Fruit fly (Drosophila melanogaster) whole organism, embryonic: ENCODE data around the gene CG33281.

Experiments
- Aef1 ChIP-seq: fragments of 200-800 bp; sonication (Bioruptor generic); IDR thresholded peaks from 3 replicates; pipeline ENCODE4 v1.3.6; 2022; ENCODE audit warnings: missing biosample characterization, missing genetic modification characterization
- Atf-2 ChIP-seq: fragments of 200-800 bp; sonication (Bioruptor generic); optimal IDR thresholded peaks from 2 replicates; lab custom pipeline; 2016; ENCODE audit warnings: missing biosample characterization, missing genetic modification characterization
- B-H1 ChIP-seq: fragments of 200-800 bp; sonication (Bioruptor generic); IDR thresholded peaks from 3 replicates; pipeline ENCODE4 v1.3.6; 2022; ENCODE audit warnings: missing biosample characterization, missing genetic modification characterization
- CG1024 ChIP-seq: fragments of 200-800 bp; sonication (Bioruptor generic); IDR thresholded peaks from 2 replicates; pipeline ENCODE4 v1.3.6; 2022; ENCODE audit warnings: missing biosample characterization, missing genetic modification characterization
- CG10979 ChIP-seq: fragments of 200-800 bp; sonication (Bioruptor generic); optimal IDR thresholded peaks from 2 replicates; lab custom pipeline; 2018; ENCODE audit warnings: missing biosample characterization, mild to moderate bottlenecking, missing genetic modification characterization, moderate library complexity
- CG11695 ChIP-seq: fragments of 200-800 bp; sonication (Bioruptor generic); IDR thresholded peaks from 3 replicates; pipeline ENCODE4 v1.3.6; 2022; ENCODE audit warnings: missing biosample characterization, missing genetic modification characterization
- CG11723 ChIP-seq: fragments of 200-800 bp; sonication (Bioruptor generic); optimal IDR thresholded peaks from 2 replicates; lab custom pipeline; 2017; ENCODE audit warnings: missing biosample characterization, mild to moderate bottlenecking, missing genetic modification characterization
- CG12299 ChIP-seq: fragments of 200-800 bp; sonication (Bioruptor generic); optimal IDR thresholded peaks from 2 replicates; lab custom pipeline; 2018; ENCODE audit warnings: missing biosample characterization, mild to moderate bottlenecking, missing genetic modification characterization
- CG13624 ChIP-seq: fragments of 200-800 bp; sonication (Bioruptor generic); optimal IDR thresholded peaks from 2 replicates; lab custom pipeline; 2016; ENCODE audit warnings: missing biosample characterization, missing genetic modification characterization
- CG15011 ChIP-seq: fragments of 200-800 bp; sonication (Bioruptor generic); optimal IDR thresholded peaks from 3 replicates; lab custom pipeline; 2018; ENCODE audit warnings: missing biosample characterization, mild to moderate bottlenecking, missing genetic modification characterization
- CG17612 ChIP-seq: fragments of 200-800 bp; sonication (Bioruptor generic); IDR thresholded peaks from 2 replicates; pipeline ENCODE4 v1.3.6; 2022; ENCODE audit warnings: missing biosample characterization, missing genetic modification characterization
- CG17829 ChIP-seq: fragments of 200-800 bp; optimal IDR thresholded peaks from 2 replicates; lab custom pipeline; 2019; ENCODE audit warnings: missing biosample characterization, mild to moderate bottlenecking, missing genetic modification characterization, moderate library complexity
- CG30431 ChIP-seq: fragments of 200-800 bp; sonication (Bioruptor generic); optimal IDR thresholded peaks from 2 replicates; lab custom pipeline; 2017; ENCODE audit warnings: missing biosample characterization, missing genetic modification characterization
- CG3407 ChIP-seq: fragments of 200-800 bp; sonication (Bioruptor generic); optimal IDR thresholded peaks from 2 replicates; lab custom pipeline; 2018; ENCODE audit warnings: missing biosample characterization, mild to moderate bottlenecking, missing genetic modification characterization
- CG34224 ChIP-seq: fragments of 200-800 bp; sonication (Bioruptor generic); IDR thresholded peaks from 3 replicates; pipeline ENCODE4 v1.3.6; 2022; ENCODE audit warnings: missing biosample characterization, missing genetic modification characterization; ENCODE audit not compliant: partially characterized antibody
- CG4360 ChIP-seq: fragments of 200-800 bp; sonication (Bioruptor generic); IDR thresholded peaks from 2 replicates; pipeline ENCODE4 v1.3.6; 2022; ENCODE audit warnings: missing biosample characterization, missing genetic modification characterization
- CG43689 ChIP-seq: fragments of 200-800 bp; sonication (Bioruptor generic); IDR thresholded peaks from 2 replicates; pipeline ENCODE4 v1.3.6; 2022; ENCODE audit warnings: missing biosample characterization, missing genetic modification characterization
- CG4617 ChIP-seq: fragments of 200-800 bp; sonication (Bioruptor generic); optimal IDR thresholded peaks from 3 replicates; lab custom pipeline; 2016; ENCODE audit warnings: missing biosample characterization, missing genetic modification characterization, borderline replicate concordance
- CG4854 ChIP-seq: fragments of 200-800 bp; sonication (Bioruptor generic); optimal IDR thresholded peaks from 2 replicates; lab custom pipeline; 2016; ENCODE audit warnings: missing biosample characterization, missing genetic modification characterization, inconsistent platforms
- CG6854 ChIP-seq: fragments of 200-800 bp; sonication (Bioruptor generic); optimal IDR thresholded peaks from 3 replicates; lab custom pipeline; 2017; ENCODE audit warnings: missing biosample characterization, mild to moderate bottlenecking, missing genetic modification characterization
- CG7556 ChIP-seq: fragments of 200-800 bp; sonication (Bioruptor generic); optimal IDR thresholded peaks from 2 replicates; lab custom pipeline; 2017; ENCODE audit warnings: missing biosample characterization, mild to moderate bottlenecking, missing genetic modification characterization
- CG9215 ChIP-seq: fragments of 200-800 bp; sonication (Bioruptor generic); IDR thresholded peaks from 2 replicates; pipeline ENCODE4 v1.3.6; 2022; ENCODE audit warnings: missing biosample characterization, missing genetic modification characterization
- E2f2 ChIP-seq: fragments of 200-800 bp; sonication (Bioruptor generic); IDR thresholded peaks from 2 replicates; pipeline ENCODE4 v1.3.6; 2022; ENCODE audit warnings: missing biosample characterization, missing genetic modification characterization
- Fer2 ChIP-seq: fragments of 200-800 bp; sonication (Bioruptor generic); optimal IDR thresholded peaks from 2 replicates; lab custom pipeline; 2018; ENCODE audit warnings: missing biosample characterization, mild to moderate bottlenecking, missing genetic modification characterization, moderate library complexity
- Fer3 ChIP-seq: fragments of 200-800 bp; sonication (Bioruptor generic); optimal IDR thresholded peaks from 2 replicates; lab custom pipeline; 2018; ENCODE audit warnings: missing biosample characterization, mild to moderate bottlenecking, missing genetic modification characterization, moderate library complexity
- HLHmδ ChIP-seq: fragments of 200-800 bp; sonication (Bioruptor generic); optimal IDR thresholded peaks from 2 replicates; lab custom pipeline; 2018; ENCODE audit warnings: missing biosample characterization, mild to moderate bottlenecking, missing genetic modification characterization, moderate library complexity
- Hr51 ChIP-seq, 2 experiments: fragments of 200-800 bp; sonication (Bioruptor generic); optimal IDR thresholded peaks; 2 replicates in 1 of 2; 3 replicates in 1 of 2; lab custom pipeline; 2016 to 2018; ENCODE audit warnings: missing biosample characterization in 2 of 2, missing genetic modification characterization in 2 of 2, mild to moderate bottlenecking in 1 of 2, moderate library complexity in 1 of 2
- Nf-YB ChIP-seq: fragments of 200-800 bp; sonication (Bioruptor generic); optimal IDR thresholded peaks from 3 replicates; lab custom pipeline; 2019; ENCODE audit warnings: missing biosample characterization, mild to moderate bottlenecking, missing genetic modification characterization, moderate library complexity
- Opbp ChIP-seq: fragments of 200-800 bp; sonication (Bioruptor generic); IDR thresholded peaks from 3 replicates; pipeline ENCODE4 v1.3.6; 2022; ENCODE audit warnings: missing biosample characterization, missing genetic modification characterization; ENCODE audit not compliant: partially characterized antibody
- PHDP ChIP-seq: fragments of 200-800 bp; sonication (Bioruptor generic); optimal IDR thresholded peaks from 3 replicates; lab custom pipeline; 2018; ENCODE audit warnings: missing biosample characterization, mild to moderate bottlenecking, missing genetic modification characterization, moderate library complexity
- Ptx1 ChIP-seq: fragments of 200-800 bp; sonication (Bioruptor generic); IDR thresholded peaks from 2 replicates; pipeline ENCODE4 v1.3.6; 2022; ENCODE audit warnings: missing biosample characterization, missing genetic modification characterization
- Ravus ChIP-seq: fragments of 200-800 bp; sonication (Bioruptor generic); IDR thresholded peaks from 2 replicates; pipeline ENCODE4 v1.3.6; 2022; ENCODE audit warnings: missing biosample characterization, missing genetic modification characterization
- Side ChIP-seq: fragments of 200-800 bp; sonication (Bioruptor generic); optimal IDR thresholded peaks from 2 replicates; lab custom pipeline; 2016; ENCODE audit warnings: missing biosample characterization, missing genetic modification characterization
- Spps ChIP-seq: fragments of 200-800 bp; sonication (Bioruptor generic); optimal IDR thresholded peaks from 2 replicates; lab custom pipeline; 2018; ENCODE audit warnings: missing biosample characterization, mild to moderate bottlenecking, missing genetic modification characterization
- Tbp ChIP-seq: fragments of >200 bp; optimal IDR thresholded peaks from 2 replicates; lab custom pipeline; 2018; ENCODE audit warnings: missing biosample characterization, missing genetic modification characterization
- ash1 ChIP-seq: fragments of 200-800 bp; sonication (Bioruptor generic); optimal IDR thresholded peaks from 2 replicates; lab custom pipeline; 2018; ENCODE audit warnings: missing biosample characterization, mild to moderate bottlenecking, missing genetic modification characterization
- ato ChIP-seq: fragments of 200-800 bp; sonication (Bioruptor generic); IDR thresholded peaks from 2 replicates; pipeline ENCODE4 v1.3.6; 2022; ENCODE audit warnings: missing biosample characterization, missing genetic modification characterization; ENCODE audit not compliant: partially characterized antibody
- chm ChIP-seq: fragments of 200-800 bp; sonication (Bioruptor generic); IDR thresholded peaks from 2 replicates; pipeline ENCODE4 v1.3.6; 2022; ENCODE audit warnings: missing biosample characterization, missing genetic modification characterization
- chn ChIP-seq: fragments of 200-800 bp; sonication (Bioruptor generic); optimal IDR thresholded peaks from 2 replicates; lab custom pipeline; 2016; ENCODE audit warnings: missing biosample characterization, missing genetic modification characterization
- fru ChIP-seq: fragments of >200 bp; optimal IDR thresholded peaks from 2 replicates; lab custom pipeline; 2017
- gsb ChIP-seq: fragments of 200-800 bp; sonication (Bioruptor generic); IDR thresholded peaks from 2 replicates; pipeline ENCODE4 v1.3.6; 2022; ENCODE audit warnings: missing biosample characterization, missing genetic modification characterization
- klu ChIP-seq: fragments of 200-800 bp; sonication (Bioruptor generic); IDR thresholded peaks from 2 replicates; pipeline ENCODE4 v1.3.6; 2022; ENCODE audit warnings: missing biosample characterization, missing genetic modification characterization
- mam ChIP-seq: fragments of 200-800 bp; sonication (Bioruptor generic); optimal IDR thresholded peaks from 3 replicates; lab custom pipeline; 2016; ENCODE audit warnings: missing biosample characterization, missing genetic modification characterization
- nerfin-1 ChIP-seq: fragments of 200-800 bp; sonication (Bioruptor generic); optimal IDR thresholded peaks from 3 replicates; lab custom pipeline; 2019; ENCODE audit warnings: missing biosample characterization, mild to moderate bottlenecking, missing genetic modification characterization, moderate library complexity
- p53 ChIP-seq: fragments of 200-800 bp; sonication (Bioruptor generic); optimal IDR thresholded peaks from 2 replicates; lab custom pipeline; 2016; ENCODE audit warnings: missing biosample characterization, missing genetic modification characterization
- pros ChIP-seq: fragments of 200-800 bp; sonication (Bioruptor generic); optimal IDR thresholded peaks from 3 replicates; lab custom pipeline; 2019; ENCODE audit warnings: missing biosample characterization, mild to moderate bottlenecking, missing genetic modification characterization, moderate library complexity
- ranshi ChIP-seq: fragments of 200-800 bp; sonication (Bioruptor generic); IDR thresholded peaks from 2 replicates; pipeline ENCODE4 v1.3.6; 2022; ENCODE audit warnings: missing biosample characterization, missing genetic modification characterization
- salm ChIP-seq: fragments of 200-800 bp; sonication (Bioruptor generic); optimal IDR thresholded peaks from 2 replicates; lab custom pipeline; 2018; ENCODE audit warnings: missing biosample characterization, mild to moderate bottlenecking, missing genetic modification characterization
- slp2 ChIP-seq: fragments of 200-800 bp; sonication (Bioruptor generic); optimal IDR thresholded peaks from 2 replicates; lab custom pipeline; 2016; ENCODE audit warnings: missing biosample characterization, missing genetic modification characterization
- sna ChIP-seq: fragments of 200-800 bp; sonication (Bioruptor generic); IDR thresholded peaks from 2 replicates; pipeline ENCODE4 v1.3.6; 2022; ENCODE audit warnings: missing biosample characterization, missing genetic modification characterization; ENCODE audit not compliant: partially characterized antibody
- trem ChIP-seq: fragments of 200-800 bp; optimal IDR thresholded peaks from 3 replicates; lab custom pipeline; 2019; ENCODE audit warnings: missing biosample characterization, mild to moderate bottlenecking, missing genetic modification characterization, moderate library complexity
- wdn ChIP-seq: fragments of 200-800 bp; sonication (Bioruptor generic); IDR thresholded peaks from 2 replicates; pipeline ENCODE4 v1.3.6; 2022; ENCODE audit warnings: missing biosample characterization, missing genetic modification characterization

The CG33281 gene

dm6 chr2L:3319731-3320295 lies 4.2 kb upstream of the CG33281 start, which contains the start of the genes Fign and CG8837 (continued):
- TF ChIP-seq Atf-2 (GFP tag; lab: Kevin White, UChicago) (no peak), chn (GFP tag; lab: Kevin White, UChicago) (no peak), CG34224 (GFP tag; lab: Robert Waterston, UW) (peak; percentile 86), ash1 (GFP tag; lab: Kevin White, UChicago) (no peak), CG10979 (tag; lab: Kevin White, UChicago) (no peak), gsb (GFP tag; lab: Robert Waterston, UW) (no peak), Ptx1 (GFP tag; lab: Robert Waterston, UW) (no peak), sna (GFP tag; lab: Robert Waterston, UW) (peak; percentile 84), CG43689 (GFP tag; lab: Robert Waterston, UW) (no peak), CG30431 (GFP tag; lab: Kevin White, UChicago) (no peak), trem (tag; lab: Kevin White, UChicago) (peak; percentile 41), CG15011 (GFP tag; lab: Kevin White, UChicago) (no peak), E2f2 (GFP tag; lab: Robert Waterston, UW) (peak; percentile 96), klu (GFP tag; lab: Robert Waterston, UW) (no peak), Aef1 (GFP tag; lab: Robert Waterston, UW) (no peak), CG4617 (GFP tag; lab: Kevin White, UChicago) (no peak), Tbp (GFP tag; lab: Kevin White, UChicago) (no peak), CG4854 (no peak), Side (no peak), B-H1 (GFP tag; lab: Robert Waterston, UW) (no peak), CG13624 (GFP tag; lab: Kevin White, UChicago) (no peak), CG1024 (GFP tag; lab: Robert Waterston, UW) (0 out of 2 replicates have a peak, but pooled peaks have one; percentile 25), mam (no peak), CG7556 (GFP tag; lab: Kevin White, UChicago) (no peak), wdn (no peak), CG17829 (no peak), Spps (tag; lab: Kevin White, UChicago) (no peak), Fer2 (tag; lab: Kevin White, UChicago) (no peak), CG11695 (GFP tag; lab: Robert Waterston, UW) (no peak), Opbp (GFP tag; lab: Robert Waterston, UW) (peak; percentile 77; the same call in 2 of the 3 replicates), fru (no peak), ato (GFP tag; lab: Robert Waterston, UW) (peak; percentile 93), ranshi (GFP tag; lab: Robert Waterston, UW) (no peak), Hr51 (GFP tag; optimal IDR thresholded peaks at IDR 0.05; lab: Kevin White, UChicago) (no peak), slp2 (GFP tag; lab: Kevin White, UChicago) (no peak), CG17612 (no peak), CG9215 (GFP tag; lab: Robert Waterston, UW) (no peak), salm (no peak), nerfin-1 (no peak), CG12299 (tag; lab: Kevin White, UChicago) (no peak), HLHmδ (GFP tag; lab: Kevin White, UChicago) (no peak), Fer3 (tag; lab: Kevin White, UChicago) (no peak), CG4360 (no peak), p53 (GFP tag; lab: Kevin White, UChicago) (no peak), CG6854 (no peak), pros (GFP tag; lab: Kevin White, UChicago) (no peak), PHDP (no peak), Nf-YB (GFP tag; lab: Kevin White, UChicago) (no peak), chm (GFP tag; lab: Robert Waterston, UW) (no peak), Ravus (no peak), CG3407 (GFP tag; lab: Kevin White, UChicago) (no peak), CG11723 (GFP tag; lab: Kevin White, UChicago) (no peak)
